Worm (Caenorhabditis elegans) whole organism, early embryonic: Measurements from ENCODE around the gene sra-10.

Experiments used
- B0310.2 ChIP-seq: sonication (generic microtip); optimal IDR thresholded peaks from 2 replicates; lab custom pipeline; 2016; ENCODE audit warnings: mild to moderate bottlenecking, missing genetic modification characterization, missing compliant biosample characterization
- F13C5.2 ChIP-seq: sonication (generic microtip); optimal IDR thresholded peaks from 2 replicates; lab custom pipeline; 2017; ENCODE audit warnings: mild to moderate bottlenecking, missing genetic modification characterization, inconsistent platforms, missing compliant biosample characterization
- aly-1 ChIP-seq: sonication (generic microtip); optimal IDR thresholded peaks from 2 replicates; lab custom pipeline; 2016; ENCODE audit warnings: missing genetic modification characterization, missing compliant biosample characterization
- ama-1 ChIP-seq: fragments of 150-350 bp; optimal IDR thresholded peaks from 2 replicates; lab custom pipeline; 2014
- ceh-13 ChIP-seq: fragments of 200-800 bp; sonication (Bioruptor generic); optimal IDR thresholded peaks from 2 replicates; lab custom pipeline; 2018; ENCODE audit warnings: mild to moderate bottlenecking, missing genetic modification characterization, missing compliant biosample characterization
- ceh-36 ChIP-seq: sonication (generic microtip); optimal IDR thresholded peaks from 2 replicates; lab custom pipeline; 2016; ENCODE audit warnings: missing genetic modification characterization, inconsistent platforms, missing compliant biosample characterization
- ets-7 ChIP-seq: sonication (generic microtip); optimal IDR thresholded peaks from 2 replicates; lab custom pipeline; 2016; ENCODE audit warnings: missing genotype, missing genetic modification characterization, missing compliant biosample characterization
- flt-1 ChIP-seq: fragments of 200-800 bp; sonication (Bioruptor generic); IDR thresholded peaks from 2 replicates; pipeline ENCODE4 v1.3.6; 2022; ENCODE audit warnings: missing genetic modification characterization, missing compliant biosample characterization
- hmbx-1 ChIP-seq: sonication (generic microtip); optimal IDR thresholded peaks from 2 replicates; lab custom pipeline; 2016; ENCODE audit warnings: mild to moderate bottlenecking, missing genetic modification characterization, missing compliant biosample characterization
- hmg-4 ChIP-seq: fragments of 200-800 bp; sonication (Bioruptor generic); optimal IDR thresholded peaks from 2 replicates; lab custom pipeline; 2018; ENCODE audit warnings: mild to moderate bottlenecking, missing genetic modification characterization, missing compliant biosample characterization
- hnd-1 ChIP-seq: sonication (generic microtip); optimal IDR thresholded peaks from 2 replicates; lab custom pipeline; 2016; ENCODE audit warnings: missing genetic modification characterization, missing compliant biosample characterization
- pes-1 ChIP-seq: fragments of 200-800 bp; sonication (Bioruptor generic); IDR thresholded peaks from 2 replicates; pipeline ENCODE4 v1.3.6; 2022; ENCODE audit warnings: missing genetic modification reagents, missing genetic modification characterization, missing compliant biosample characterization
- scrt-1 ChIP-seq: fragments of 200-800 bp; sonication (Bioruptor generic); IDR thresholded peaks from 2 replicates; pipeline ENCODE4 v1.3.6; 2022; ENCODE audit warnings: missing genetic modification characterization, missing compliant biosample characterization
- sea-1 ChIP-seq: fragments of 200-800 bp; sonication (Bioruptor generic); conservative IDR thresholded peaks from 2 replicates; pipeline ENCODE4 v1.3.6; 2022; ENCODE audit warnings: missing genetic modification characterization, missing compliant biosample characterization
- tbx-11 ChIP-seq: fragments of 200-800 bp; sonication (Bioruptor generic); IDR thresholded peaks from 2 replicates; pipeline ENCODE4 v1.3.6; 2022; ENCODE audit warnings: missing genetic modification characterization, missing compliant biosample characterization
- tbx-37 ChIP-seq: fragments of 200-800 bp; sonication (Bioruptor generic); conservative IDR thresholded peaks from 2 replicates; pipeline ENCODE4 v1.3.6; 2022; ENCODE audit warnings: missing genetic modification reagents, missing genetic modification characterization, missing compliant biosample characterization
- tra-4 ChIP-seq: sonication (generic microtip); optimal IDR thresholded peaks from 2 replicates; lab custom pipeline; 2017; ENCODE audit warnings: missing genetic modification characterization, missing compliant biosample characterization

The sra-10 gene

DNA sequence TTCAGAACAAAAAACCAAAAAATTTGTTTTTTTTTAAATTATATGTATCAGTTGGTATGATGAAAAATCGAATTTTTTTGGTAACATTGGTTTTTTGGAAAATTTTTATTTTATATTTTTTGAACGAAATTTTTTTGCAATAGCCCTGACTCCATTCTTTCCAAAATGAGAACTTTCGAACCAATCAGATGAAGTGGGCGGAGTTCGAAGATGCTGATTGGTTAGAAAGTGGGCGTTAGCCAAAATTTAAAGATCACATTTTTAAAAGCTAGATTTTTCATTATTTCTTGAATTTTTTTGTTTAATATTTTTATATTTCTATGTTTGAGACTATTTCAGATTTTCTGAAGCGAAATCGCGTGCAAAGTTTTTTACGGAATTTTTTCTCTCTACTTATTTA, 33.6 kb downstream of the sra-10 start:
- TF ChIP-seq tbx-11 (GFP tag; lab: Robert Waterston, UW) (no peak), scrt-1 (GFP tag; lab: Robert Waterston, UW) (no peak), ets-7 (tag; lab: Kevin White, UChicago) (no peak), ceh-13 (GFP tag; lab: Kevin White, UChicago) (no peak), ceh-36 (tag; lab: Kevin White, UChicago) (no peak), sea-1 (GFP tag; lab: Robert Waterston, UW) (no peak), B0310.2 (tag; lab: Kevin White, UChicago) (no peak), tra-4 (no peak), flt-1 (GFP tag; lab: Robert Waterston, UW) (no peak), hnd-1 (no peak), tbx-37 (no peak), hmg-4 (GFP tag; lab: Kevin White, UChicago) (no peak), F13C5.2 (tag; lab: Kevin White, UChicago) (no peak), aly-1 (no peak)

DNA sequence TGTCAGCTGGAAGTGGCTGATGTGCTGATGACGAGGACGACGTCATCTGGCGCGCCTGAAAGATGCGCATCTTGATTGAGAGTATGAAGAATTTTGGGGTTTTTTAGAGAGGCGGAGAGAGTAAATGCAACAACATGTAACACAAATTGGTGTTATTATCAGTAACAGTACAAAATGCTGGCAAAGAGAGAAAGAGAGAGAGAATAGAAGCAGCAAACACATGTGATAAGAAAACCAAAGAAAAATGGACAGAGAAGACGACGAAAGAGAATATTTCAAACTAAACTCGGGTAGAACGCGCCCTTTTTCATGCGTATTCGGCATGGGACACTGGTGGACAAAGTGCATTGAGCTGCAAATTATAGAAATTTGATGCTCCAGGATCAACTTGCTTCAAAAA, 34.1 kb downstream of the sra-10 start, which contains the start of gene M106.3:
TSS of gene M106.3 (minus strand) at position 70 of the 400 bp plus-strand sequence.
- no peak for TF ChIP-seq pes-1 (GFP tag; lab: Robert Waterston, UW)
- TF ChIP-seq B0310.2 (tag; lab: Kevin White, UChicago) = no peak
- TF ChIP-seq ets-7 (tag; lab: Kevin White, UChicago) = no peak
- no peak for TF ChIP-seq ceh-13 (GFP tag; lab: Kevin White, UChicago)
- TF ChIP-seq scrt-1 (GFP tag; lab: Robert Waterston, UW) = no peak
- TF ChIP-seq tbx-37 = no peak
- TF ChIP-seq aly-1 = no peak
- no peak for TF ChIP-seq F13C5.2 (tag; lab: Kevin White, UChicago)
- no peak for TF ChIP-seq sea-1 (GFP tag; lab: Robert Waterston, UW)
- TF ChIP-seq tbx-11 (GFP tag; lab: Robert Waterston, UW) = no peak

DNA sequence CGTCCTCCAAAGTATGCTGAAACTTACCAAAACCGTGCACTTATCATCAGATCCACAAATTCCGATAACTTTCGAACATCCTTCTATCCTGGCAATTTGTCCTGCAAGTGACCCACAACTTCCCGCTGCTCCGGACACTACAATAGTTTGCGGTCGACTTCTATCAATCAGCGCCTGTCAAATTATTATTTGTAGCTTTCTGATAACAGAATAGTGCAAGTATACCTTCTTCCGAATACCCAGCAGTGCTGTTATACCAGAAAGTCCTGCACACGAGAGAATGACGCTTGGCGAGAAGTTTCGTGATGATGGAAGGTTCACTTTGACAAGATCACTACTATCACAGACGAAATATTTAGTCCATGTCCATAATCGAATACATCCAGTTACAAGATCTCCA, 35.5 kb downstream of the sra-10 start:
- TF ChIP-seq aly-1 (no peak), ceh-13 (GFP tag; lab: Kevin White, UChicago) (no peak), hmg-4 (GFP tag; lab: Kevin White, UChicago) (no peak), ets-7 (tag; lab: Kevin White, UChicago) (no peak), hmbx-1 (no peak), pes-1 (GFP tag; lab: Robert Waterston, UW) (no peak), ceh-36 (tag; lab: Kevin White, UChicago) (no peak), scrt-1 (GFP tag; lab: Robert Waterston, UW) (no peak), tbx-11 (GFP tag; lab: Robert Waterston, UW) (no peak), tra-4 (no peak), B0310.2 (tag; lab: Kevin White, UChicago) (no peak), tbx-37 (no peak), F13C5.2 (tag; lab: Kevin White, UChicago) (no peak), flt-1 (GFP tag; lab: Robert Waterston, UW) (no peak)

DNA sequence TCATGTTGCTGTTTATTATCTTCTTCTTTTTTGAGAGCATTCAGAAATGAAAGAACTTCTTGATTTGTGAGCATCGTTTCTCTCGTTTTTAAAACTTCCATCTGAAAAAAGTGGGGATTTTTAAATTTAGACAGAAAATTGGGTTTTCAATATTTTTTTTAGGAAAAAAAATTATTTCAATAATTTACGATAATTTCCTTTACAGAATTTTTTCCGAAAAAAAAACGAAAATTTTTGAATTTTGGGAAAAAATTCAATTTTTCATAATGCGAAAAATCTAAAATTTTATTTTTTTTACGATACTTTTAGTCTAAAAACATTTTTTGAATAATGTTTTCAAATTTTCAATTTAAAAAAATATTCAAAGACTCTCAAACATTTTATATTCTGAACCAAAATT, 37.8 kb downstream of the sra-10 start, which contains the start of gene M106.7:
TSS of gene M106.7 (minus strand) at position 101 of the 400 bp plus-strand sequence.
- no peak for TF ChIP-seq scrt-1 (GFP tag; lab: Robert Waterston, UW)
- no peak for TF ChIP-seq tra-4
- TF ChIP-seq B0310.2 (tag; lab: Kevin White, UChicago) = no peak
- no peak for TF ChIP-seq hmbx-1
- no peak for TF ChIP-seq F13C5.2 (tag; lab: Kevin White, UChicago)
- TF ChIP-seq pes-1 (GFP tag; lab: Robert Waterston, UW) = no peak
- TF ChIP-seq ama-1 (lab: Kevin White, UChicago) = no peak

DNA sequence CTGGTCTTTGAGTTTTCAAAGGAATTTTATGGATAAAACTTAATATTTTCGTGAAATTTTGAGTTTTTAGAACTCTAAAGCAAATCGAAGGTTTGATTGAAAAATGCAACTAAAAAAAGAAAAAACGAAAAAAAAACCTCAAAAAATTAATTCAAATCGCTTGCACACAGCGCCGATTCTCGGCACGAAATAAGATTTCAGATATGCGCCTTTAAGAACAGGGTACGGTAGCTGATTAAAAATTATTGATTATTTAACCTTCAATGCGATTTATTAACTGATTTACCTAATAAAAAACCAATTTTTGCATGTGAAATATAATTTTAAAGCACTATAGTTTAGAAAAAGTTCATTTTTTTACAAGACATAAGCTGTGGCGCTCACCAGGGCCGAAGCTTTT, 42.0 kb downstream of the sra-10 start:
- TF ChIP-seq F13C5.2 (tag; lab: Kevin White, UChicago) (no peak), tra-4 (no peak), tbx-11 (GFP tag; lab: Robert Waterston, UW) (no peak)

DNA sequence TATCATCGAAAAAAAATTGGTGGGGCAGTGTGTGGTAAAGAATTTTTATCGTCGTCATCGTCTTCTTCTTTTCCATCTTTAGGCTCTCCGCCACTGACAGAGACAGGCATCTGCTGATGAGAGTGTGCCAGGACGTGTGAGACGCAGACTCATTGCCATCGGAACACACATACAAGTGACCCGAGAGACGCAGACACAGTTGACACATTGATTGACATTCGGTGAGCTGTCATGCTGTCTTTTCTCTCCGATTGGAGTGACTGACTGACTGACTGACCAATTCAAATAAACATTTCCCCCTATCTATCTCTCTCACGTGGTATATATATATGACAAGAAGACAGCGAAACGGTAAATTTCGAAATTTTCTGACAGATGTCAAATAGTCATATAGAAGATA, 43.8 kb downstream of the sra-10 start:
- no peak for TF ChIP-seq aly-1
- TF ChIP-seq ceh-36 (tag; lab: Kevin White, UChicago) = no peak
- TF ChIP-seq ceh-13 (GFP tag; lab: Kevin White, UChicago) = no peak
- TF ChIP-seq tbx-11 (GFP tag; lab: Robert Waterston, UW) = no peak
- no peak for TF ChIP-seq tra-4
- TF ChIP-seq pes-1 (GFP tag; lab: Robert Waterston, UW) = no peak
- TF ChIP-seq hmg-4 (GFP tag; lab: Kevin White, UChicago) = peak; percentile 46
- no peak for TF ChIP-seq flt-1 (GFP tag; lab: Robert Waterston, UW)

DNA sequence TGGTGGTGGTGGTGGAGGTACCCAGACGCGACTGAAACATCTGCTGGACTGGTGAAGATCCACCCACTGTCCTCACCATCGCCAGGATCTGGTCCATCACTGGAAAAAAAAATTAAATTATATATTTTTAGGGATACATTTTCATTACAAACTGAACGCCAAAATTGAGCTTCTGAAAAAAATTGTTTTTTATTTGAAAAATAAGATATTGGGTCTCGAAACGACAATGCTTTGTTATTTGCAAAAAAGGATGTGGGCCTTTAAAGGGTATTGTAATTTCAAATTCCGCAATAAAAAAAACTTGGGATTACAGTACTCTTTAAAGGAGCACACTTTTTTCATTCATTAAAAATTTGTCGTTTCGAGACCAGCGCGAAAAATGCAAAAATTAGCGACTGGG, 45.0 kb downstream of the sra-10 start, which contains the start of gene M106.2:
TSS of gene M106.2 (minus strand) at position 101 of the 400 bp plus-strand sequence.
- TF ChIP-seq tra-4 (no peak), aly-1 (no peak), F13C5.2 (tag; lab: Kevin White, UChicago) (no peak), scrt-1 (GFP tag; lab: Robert Waterston, UW) (no peak), B0310.2 (tag; lab: Kevin White, UChicago) (no peak), tbx-37 (no peak), pes-1 (GFP tag; lab: Robert Waterston, UW) (no peak), flt-1 (GFP tag; lab: Robert Waterston, UW) (no peak), ceh-13 (GFP tag; lab: Kevin White, UChicago) (no peak), hnd-1 (no peak), hmg-4 (GFP tag; lab: Kevin White, UChicago) (no peak), ama-1 (lab: Kevin White, UChicago) (no peak), sea-1 (GFP tag; lab: Robert Waterston, UW) (no peak), tbx-11 (GFP tag; lab: Robert Waterston, UW) (no peak), ceh-36 (tag; lab: Kevin White, UChicago) (no peak), hmbx-1 (no peak), ets-7 (tag; lab: Kevin White, UChicago) (no peak)

DNA sequence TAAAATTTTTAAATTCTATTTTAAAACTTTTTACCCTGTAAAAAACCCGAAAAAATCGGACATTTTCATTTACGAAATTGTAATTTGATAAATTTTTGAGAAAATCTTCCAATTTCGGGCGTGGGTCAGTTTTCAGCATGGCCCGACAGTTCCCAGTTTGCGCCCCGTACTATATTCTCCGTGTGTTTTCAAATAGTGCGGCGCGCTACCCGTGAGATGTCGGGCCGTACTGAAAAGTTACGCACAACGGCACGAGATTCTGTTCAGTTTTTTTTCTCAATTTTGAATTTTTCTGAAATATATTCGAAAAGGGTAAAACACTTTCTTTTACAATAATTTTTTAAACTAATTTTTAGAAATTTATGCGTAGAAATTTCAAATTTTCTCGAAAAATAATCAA, 47.8 kb downstream of the sra-10 start:
- TF ChIP-seq pes-1 (GFP tag; lab: Robert Waterston, UW) (no peak), tbx-11 (GFP tag; lab: Robert Waterston, UW) (no peak), ceh-36 (tag; lab: Kevin White, UChicago) (no peak), hnd-1 (no peak), B0310.2 (tag; lab: Kevin White, UChicago) (no peak), hmbx-1 (no peak), sea-1 (GFP tag; lab: Robert Waterston, UW) (no peak), flt-1 (GFP tag; lab: Robert Waterston, UW) (no peak), aly-1 (no peak), scrt-1 (GFP tag; lab: Robert Waterston, UW) (no peak), tbx-37 (no peak), ceh-13 (GFP tag; lab: Kevin White, UChicago) (no peak)
